Fruit fly (Drosophila melanogaster): ENCODE results near the gene CG7900.

dm6 chr3R:8142113-8142512 is 48.2 kb downstream of the CG7900 start:
- TF ChIP-seq Dll (optimal IDR thresholded peaks at IDR 0.05) (no peak), CG8478 (optimal IDR thresholded peaks at IDR 0.05) (no peak), pan (optimal IDR thresholded peaks at IDR 0.05) (no peak), usp (GFP tag; optimal IDR thresholded peaks at IDR 0.05) (no peak), EcR (GFP tag; optimal IDR thresholded peaks at IDR 0.05) (no peak), psq (optimal IDR thresholded peaks at IDR 0.05) (no peak)

Measured in whole organism.